Fruit fly (Drosophila melanogaster) whole organism, larva: ENCODE data around the gene PK2-R1.

Source experiments
- noc ChIP-seq: fragments of 200-800 bp; sonication (Bioruptor generic); optimal IDR thresholded peaks from 3 replicates; lab custom pipeline; 2019; ENCODE audit warnings: missing biosample characterization, mild to moderate bottlenecking, missing genetic modification characterization, moderate library complexity

PK2-R1 gene

DNA sequence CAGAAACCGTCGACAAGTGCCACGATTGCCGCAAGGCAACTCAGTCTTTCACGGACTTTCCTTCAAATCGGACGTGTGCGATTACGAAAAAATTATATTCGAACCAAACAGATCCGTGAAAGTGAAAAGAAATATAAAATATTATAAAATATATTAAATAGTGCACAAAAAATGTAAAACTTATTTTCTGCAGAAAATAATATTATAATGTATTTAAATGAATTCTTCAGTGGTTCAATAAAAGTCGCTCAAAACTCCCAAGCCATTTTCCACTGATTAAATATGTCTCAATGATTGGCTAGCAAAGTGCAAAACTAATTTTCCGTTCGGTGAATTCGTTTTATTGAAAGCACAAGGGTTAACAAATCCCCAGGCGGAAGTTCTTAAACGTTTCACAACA lies at the start of gene PK2-R1:
PK2-R1 (plus strand) TSS at position 301 of the 400 bp plus-strand sequence.
- no peak for TF ChIP-seq noc

DNA sequence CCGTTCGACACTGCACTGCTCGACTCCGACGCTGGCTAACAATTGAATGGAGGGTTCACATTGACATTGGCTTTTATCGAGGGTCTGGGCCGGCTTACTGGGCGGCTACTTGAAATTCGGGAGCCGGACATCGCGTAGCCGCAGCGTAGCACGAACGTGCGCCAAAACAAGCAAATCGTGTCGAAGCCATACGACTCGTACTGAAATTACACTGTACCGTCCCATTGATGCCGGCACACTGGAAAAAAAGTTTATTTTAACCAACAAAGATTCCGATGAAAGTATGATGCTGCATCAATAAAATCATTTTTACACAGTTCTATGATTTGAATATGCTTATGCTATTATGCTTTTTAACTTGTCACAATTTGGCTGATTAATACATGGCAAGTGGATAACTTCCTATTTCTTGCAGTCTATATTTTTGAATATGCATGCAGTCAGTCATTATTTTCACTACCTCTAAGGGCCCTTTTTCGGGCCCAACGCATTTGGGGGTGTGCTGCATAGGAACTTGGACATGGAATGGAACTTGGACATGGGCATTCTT lies 49.3 kb upstream of the PK2-R1 start, which contains the start of gene apn:
apn (minus strand) TSS at position 51 of the 550 bp plus-strand sequence.
- TF ChIP-seq noc, result no peak

DNA sequence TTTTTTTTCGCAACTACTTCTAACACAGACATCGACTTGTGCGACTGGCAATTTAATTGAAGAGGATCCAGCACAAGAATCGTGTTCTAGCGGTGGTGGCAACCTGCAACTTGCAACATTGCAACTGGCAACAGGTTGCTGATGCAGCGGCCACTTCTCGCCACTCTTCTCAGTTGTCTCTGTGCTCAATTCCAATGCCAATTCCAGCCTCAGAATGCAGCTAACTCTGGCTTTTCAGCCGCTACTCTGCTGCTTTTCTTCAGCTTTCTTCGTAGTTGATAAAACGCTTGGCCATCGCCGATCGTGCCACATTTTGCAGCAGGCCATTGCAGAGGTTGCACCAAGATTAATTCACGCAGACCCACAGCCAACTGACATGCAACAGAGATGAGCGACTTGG lies 47.8 kb upstream of the PK2-R1 start, which contains the start of gene Osi22:
Osi22 (plus strand) TSS at position 301 of the 400 bp plus-strand sequence.
- TF ChIP-seq noc, result no peak

DNA sequence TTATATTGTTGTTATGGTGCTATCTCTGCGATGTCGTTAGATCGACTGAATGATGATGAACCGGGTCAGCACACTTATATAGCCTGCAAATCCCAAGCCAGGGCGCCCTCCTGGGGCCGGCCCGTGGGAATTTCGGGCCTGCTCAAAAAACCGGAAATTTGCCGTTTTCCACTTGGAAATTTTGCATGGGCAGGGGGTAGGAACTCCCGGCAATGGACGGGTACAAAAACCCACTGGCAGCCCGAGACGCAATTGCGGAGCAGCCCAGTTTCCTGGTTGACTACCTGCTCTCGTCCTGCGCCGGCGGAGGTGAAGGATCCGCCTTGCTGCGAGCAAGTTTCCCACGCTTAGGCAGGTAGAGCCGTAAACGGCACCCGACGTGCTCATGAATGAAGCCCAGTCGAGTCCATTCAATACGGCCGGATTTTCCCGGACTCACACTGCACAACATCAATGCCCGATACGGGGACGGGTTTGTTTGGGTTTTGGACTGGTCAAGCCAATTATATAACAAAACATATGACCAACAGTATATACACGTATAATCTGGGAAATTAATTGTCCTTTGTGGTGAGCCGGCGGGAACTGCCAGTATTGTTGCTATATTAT lies 44.9 kb upstream of the PK2-R1 start, which contains the start of gene wntD:
wntD (minus strand) TSS at position 51 of the 609 bp plus-strand sequence.
- TF ChIP-seq noc, result no peak

DNA sequence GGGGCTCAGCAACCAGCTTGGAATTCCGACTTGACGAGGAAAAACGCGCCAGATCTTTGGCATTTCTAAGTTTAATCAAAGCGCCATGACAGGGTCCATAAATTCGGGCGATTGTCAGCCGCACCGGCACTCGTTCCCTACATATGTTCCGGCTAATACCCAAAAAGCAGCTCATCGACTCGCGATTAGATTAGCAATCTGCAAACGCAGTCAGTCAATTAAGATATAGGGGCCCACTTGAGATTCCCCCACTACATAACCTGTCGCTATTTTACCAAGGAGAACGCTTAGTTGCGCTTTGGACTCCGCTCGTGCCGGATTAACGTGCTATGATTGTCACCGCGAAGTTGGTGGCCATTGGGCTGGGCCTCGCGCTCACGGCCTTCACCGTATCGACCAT lies 43.7 kb upstream of the PK2-R1 start, which contains the start of gene CG8773:
CG8773 (plus strand) TSS at position 288 of the 400 bp plus-strand sequence.
- peak; percentile 75 for TF ChIP-seq noc

DNA sequence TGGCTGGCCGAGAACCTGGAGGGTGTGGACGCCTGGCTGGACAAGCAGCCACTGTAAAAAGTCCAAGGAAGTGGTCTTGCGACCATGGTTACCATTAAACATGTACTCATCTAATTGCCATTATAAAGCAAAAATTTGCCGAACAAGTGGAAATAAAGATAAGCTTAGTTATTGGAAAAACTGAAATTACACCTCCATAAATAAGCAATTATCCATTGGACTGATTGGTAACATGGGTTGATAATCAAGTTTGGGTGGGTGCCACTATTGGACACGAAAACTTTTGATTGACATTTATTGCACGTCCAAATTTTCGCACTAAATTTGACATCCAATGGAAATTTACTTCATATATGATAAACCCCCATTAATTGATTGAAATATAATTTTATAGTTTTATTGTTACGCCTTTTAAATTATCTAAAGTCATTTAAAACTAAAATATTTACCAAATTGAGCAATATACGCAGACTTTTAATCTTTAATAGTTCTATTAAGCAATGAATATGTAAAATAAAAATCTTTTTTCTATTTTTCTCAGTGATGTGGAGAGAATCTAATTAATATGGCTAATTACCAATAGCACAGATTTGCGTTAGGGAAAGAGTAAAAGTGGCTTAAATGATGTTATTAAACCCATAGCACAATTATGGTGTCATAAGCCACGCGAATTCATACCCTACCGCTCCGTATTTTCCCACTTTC lies 39.9 kb upstream of the PK2-R1 start, which contains the start of gene CG8774:
CG8774 (plus strand) TSS at position 655 of the 705 bp plus-strand sequence.
- no peak for TF ChIP-seq noc

DNA sequence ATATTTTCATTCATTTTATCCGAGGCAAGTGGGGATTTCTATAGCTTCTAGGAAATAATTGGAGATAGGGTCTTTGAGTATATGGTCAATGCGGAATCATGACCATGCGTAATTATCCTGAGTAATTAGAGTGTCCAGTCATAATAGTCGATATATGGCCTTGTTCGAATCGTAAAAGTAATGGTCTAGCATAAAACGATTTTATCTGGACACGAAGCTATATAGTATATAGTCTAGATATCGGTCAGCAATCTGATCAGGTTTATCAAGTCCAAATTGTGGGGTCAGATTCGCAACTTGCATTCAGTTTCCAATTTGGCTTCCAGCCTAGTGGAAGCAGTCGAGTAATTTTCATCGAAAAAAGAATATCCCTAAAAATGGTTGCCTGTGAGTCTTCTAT lies 35.8 kb upstream of the PK2-R1 start, which contains the start of gene CG32473:
CG32473 (plus strand) TSS at position 301 of the 400 bp plus-strand sequence.
- no peak for TF ChIP-seq noc

DNA sequence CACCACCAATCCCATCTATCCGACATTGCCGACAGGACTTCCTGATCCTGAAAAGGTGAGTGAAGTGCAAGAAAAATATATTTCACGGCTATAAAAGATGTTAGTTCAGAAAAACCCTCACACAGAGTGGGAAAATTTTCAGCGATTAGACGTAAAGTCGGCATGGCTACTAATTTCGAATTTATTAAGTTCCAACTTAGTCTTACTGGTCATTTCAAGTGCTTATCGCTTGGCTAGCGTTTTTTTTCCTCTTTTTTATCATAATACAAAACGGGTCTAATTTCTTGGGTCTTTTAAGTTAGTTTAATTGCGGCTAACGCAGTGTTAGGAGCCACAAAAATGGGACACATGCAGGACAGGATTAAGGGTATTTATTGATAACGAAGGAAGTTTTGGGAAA lies 35.0 kb upstream of the PK2-R1 start, which contains the start of gene CG43208:
CG43208 (plus strand) TSS at position 301 of the 400 bp plus-strand sequence.
- TF ChIP-seq noc, result no peak

DNA sequence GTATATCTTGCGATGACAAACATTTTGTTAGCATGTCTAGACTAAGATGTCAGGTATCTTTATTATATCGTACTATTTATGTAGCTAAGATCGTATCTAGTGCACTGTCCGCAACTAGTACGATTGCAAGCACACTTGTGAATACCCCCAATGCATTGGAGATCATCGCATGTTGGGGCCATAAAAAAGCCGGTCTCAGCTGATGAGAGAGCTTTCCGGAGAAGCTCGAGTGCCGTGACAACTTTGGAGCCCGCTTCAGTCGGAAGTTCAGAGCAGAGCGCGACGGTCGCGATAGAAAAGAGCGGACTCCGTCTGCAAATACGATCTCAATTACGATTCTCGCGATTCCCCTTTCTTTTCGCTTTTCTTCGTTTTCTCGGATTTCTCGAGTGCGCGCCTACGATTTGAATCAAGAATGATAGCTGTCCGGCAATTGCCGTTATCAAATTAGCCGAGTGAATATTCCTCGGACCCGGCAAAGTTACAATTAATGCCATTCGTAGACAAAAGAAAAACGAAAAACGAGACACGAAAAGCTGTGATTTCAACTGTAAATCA lies 33.5 kb upstream of the PK2-R1 start:
- TF ChIP-seq noc, result no peak

DNA sequence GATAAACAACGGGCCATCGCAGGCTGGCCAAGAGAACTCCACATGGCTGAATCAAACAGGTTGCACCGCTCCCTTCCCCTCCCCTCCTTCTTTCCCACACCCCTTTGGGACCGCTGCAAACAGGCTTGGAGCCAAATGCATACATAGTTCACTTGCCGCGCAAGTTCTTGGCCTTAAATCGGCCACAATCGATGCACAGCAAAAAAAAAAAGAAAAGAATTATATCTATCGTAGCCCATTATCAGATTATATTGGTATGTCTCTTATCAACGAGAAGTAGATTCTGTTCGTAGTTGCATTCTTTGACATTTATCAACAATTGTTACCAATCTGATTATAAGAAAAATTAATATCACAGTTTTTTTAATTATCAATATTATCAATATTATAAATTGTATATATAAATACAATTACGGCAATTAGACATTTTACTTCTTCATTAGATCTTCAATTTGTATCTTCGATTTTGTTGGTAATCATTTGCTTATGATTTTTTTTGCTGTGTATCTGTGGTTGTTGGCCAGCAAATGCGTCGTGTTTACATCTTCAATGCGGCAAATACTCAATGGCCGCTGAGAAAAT lies 32.7 kb upstream of the PK2-R1 start:
- no peak for TF ChIP-seq noc

DNA sequence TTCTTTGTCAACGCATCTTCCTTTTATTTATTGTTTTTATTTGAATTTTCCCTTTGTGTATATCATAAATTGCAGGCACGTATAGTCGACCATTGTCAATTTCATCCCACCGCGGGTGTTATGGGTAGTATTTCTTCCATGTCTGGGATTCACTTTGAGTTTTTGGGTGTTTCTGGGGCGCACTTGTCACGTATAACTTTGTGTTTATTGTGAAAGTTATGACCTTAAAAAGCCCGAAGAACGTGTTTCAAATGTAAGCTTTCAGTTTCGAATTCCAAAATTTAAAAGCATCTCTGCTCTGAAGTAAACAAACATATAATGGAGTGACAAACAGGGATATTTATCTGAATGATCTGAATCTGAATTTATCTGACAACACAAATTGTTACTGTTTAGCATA lies 31.5 kb upstream of the PK2-R1 start:
- no peak for TF ChIP-seq noc

DNA sequence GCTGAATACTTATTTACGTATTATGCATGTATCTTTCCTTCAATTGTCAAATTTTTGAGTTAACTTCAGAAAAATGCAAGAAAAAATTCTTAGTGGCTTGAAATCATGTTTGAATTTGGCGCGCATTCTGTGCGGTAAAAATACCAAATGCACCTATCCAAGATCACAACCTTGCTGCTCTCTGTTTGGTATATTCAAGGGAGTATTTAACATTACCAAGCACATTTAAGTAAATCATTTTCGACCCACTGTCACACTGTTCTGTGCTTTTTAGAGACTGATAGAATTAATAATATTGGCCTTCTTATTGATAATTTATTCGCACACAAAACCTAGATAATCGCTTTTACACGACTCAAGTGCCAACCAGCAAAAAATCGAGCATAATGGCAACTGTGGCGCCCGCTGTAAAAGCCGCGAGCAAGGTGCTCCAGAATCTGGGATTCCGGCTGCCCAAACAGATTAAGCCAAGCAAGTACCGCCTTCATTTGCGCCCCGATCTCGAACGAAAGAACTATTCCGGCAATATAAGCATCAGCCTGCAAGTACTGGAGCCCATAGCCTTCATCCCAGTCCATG lies 28.9 kb upstream of the PK2-R1 start:
- TF ChIP-seq noc, result no peak

DNA sequence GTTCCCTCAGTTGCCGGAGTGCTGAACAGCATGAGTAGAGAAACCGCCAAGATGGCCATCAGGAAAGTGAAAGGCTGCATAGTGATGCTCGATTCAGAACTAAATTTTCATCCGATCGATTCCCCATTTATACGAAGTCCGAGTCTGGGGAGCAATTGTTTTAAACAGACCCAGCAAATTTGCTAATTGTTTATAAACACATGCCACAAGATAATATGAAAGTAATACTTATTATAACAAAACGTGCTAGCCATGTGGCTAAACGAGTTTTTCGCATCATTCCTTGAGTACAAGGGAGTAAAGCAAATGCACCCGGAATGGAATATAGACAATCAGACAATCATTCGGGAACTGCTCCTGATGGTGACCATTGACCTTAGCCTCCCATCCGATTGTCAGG lies 25.0 kb upstream of the PK2-R1 start, which contains the start of gene CG44142:
CG44142 (minus strand) TSS at position 101 of the 400 bp plus-strand sequence.
- TF ChIP-seq noc, result no peak

DNA sequence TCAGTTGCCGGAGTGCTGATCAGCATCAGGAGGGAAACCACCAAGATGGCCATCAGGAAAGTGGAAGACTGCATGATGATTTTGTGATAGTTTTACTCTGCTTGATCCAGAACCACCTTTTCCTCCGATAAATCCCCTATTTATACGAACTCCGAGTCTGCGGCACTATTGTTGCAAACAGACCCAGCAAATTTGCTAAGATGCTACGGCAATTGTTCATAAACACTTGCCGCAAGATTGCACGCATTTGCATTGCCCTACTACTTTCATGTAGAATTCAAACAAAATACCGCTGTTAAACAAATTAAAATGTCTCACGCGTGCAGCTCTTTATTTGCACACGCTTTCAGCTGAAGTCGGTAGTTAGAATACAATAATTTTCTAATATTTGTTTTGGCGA lies 19.0 kb upstream of the PK2-R1 start, which contains the start of gene CG45080:
CG45080 (minus strand) TSS at position 101 of the 400 bp plus-strand sequence.
- no peak for TF ChIP-seq noc

DNA sequence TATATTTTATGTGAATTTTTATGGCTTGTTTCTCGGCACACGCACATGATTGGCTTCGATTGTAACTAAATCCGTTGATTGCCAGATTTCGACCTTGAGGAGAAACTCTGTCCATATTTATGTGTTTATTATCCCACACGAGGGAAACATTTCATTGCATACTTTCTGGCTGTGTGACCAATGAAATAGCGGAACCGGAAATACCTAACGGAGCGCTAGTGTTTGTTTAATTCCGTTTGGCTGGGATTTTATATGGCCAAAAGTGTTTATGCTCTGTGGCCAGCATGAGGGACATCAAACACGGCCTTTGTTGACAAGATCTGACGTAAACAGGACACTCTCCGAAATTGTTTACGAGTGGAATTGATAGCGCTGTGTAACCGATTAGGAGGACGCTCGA lies 18.3 kb upstream of the PK2-R1 start:
- no peak for TF ChIP-seq noc

DNA sequence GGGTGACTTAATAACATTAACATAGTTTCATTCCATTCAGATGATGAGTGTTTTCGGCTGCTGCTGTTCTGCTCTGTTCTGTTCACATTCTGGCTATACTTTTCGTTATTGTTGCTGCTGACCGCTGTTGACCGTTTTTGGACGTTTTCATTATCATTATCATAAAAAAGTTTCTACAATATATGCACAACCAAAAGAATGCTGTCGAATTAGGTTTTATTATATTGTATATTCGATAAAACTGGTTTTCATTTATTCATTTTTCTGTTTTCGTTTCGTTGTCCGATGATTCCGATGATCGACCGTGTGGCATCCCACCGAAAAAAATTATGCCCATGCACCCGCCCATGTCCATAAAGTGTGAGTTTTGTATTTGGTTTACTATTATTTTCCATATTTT lies 5.1 kb upstream of the PK2-R1 start:
- no peak for TF ChIP-seq noc
